Worm (Caenorhabditis elegans) whole organism, young adult: ENCODE data around the gene Y54F10BM.21.

Experiments used
- B0261.1 ChIP-seq: sonication (generic microtip); optimal IDR thresholded peaks from 2 replicates; lab custom pipeline; 2016; ENCODE audit warnings: mild to moderate bottlenecking, missing genetic modification characterization, moderate library complexity, missing compliant biosample characterization
- D2030.7 ChIP-seq: fragments of 200-800 bp; sonication (Bioruptor generic); IDR thresholded peaks from 2 replicates; pipeline ENCODE4 v1.3.6; 2022; ENCODE audit warnings: missing genetic modification reagents, missing genetic modification characterization, missing compliant biosample characterization
- F52B5.7 ChIP-seq: sonication (generic microtip); optimal IDR thresholded peaks from 2 replicates; lab custom pipeline; 2016; ENCODE audit warnings: mild to moderate bottlenecking, missing genetic modification characterization, missing compliant biosample characterization
- F57A8.1 ChIP-seq: fragments of 200-800 bp; sonication (Bioruptor generic); optimal IDR thresholded peaks from 2 replicates; lab custom pipeline; 2018; ENCODE audit warnings: mild to moderate bottlenecking, missing genetic modification characterization, moderate library complexity, missing compliant biosample characterization
- T07F8.4 ChIP-seq: sonication (generic microtip); optimal IDR thresholded peaks from 2 replicates; lab custom pipeline; 2016; ENCODE audit warnings: mild to moderate bottlenecking, missing genetic modification characterization, moderate library complexity, missing compliant biosample characterization
- T26A5.8 ChIP-seq: sonication (generic microtip); optimal IDR thresholded peaks from 2 replicates; lab custom pipeline; 2016; ENCODE audit warnings: missing genetic modification characterization, missing compliant biosample characterization
- Y67H2A.10 ChIP-seq: fragments of 200-800 bp; sonication (Bioruptor generic); conservative IDR thresholded peaks from 2 replicates; pipeline ENCODE4 v1.3.6; 2022; ENCODE audit warnings: missing genetic modification reagents, missing genetic modification characterization, missing compliant biosample characterization
- aptf-2 ChIP-seq: fragments of 200-800 bp; sonication (Bioruptor generic); conservative IDR thresholded peaks from 2 replicates; pipeline ENCODE4 v1.3.6; 2022; ENCODE audit warnings: missing genetic modification reagents, missing genetic modification characterization, missing compliant biosample characterization
- athp-1 ChIP-seq: sonication (generic microtip); optimal IDR thresholded peaks from 2 replicates; lab custom pipeline; 2017; ENCODE audit warnings: mild to moderate bottlenecking, missing genetic modification characterization, missing compliant biosample characterization
- ceh-79 ChIP-seq: sonication (generic microtip); optimal IDR thresholded peaks from 2 replicates; lab custom pipeline; 2017; ENCODE audit warnings: mild to moderate bottlenecking, missing genetic modification characterization, missing compliant biosample characterization
- die-1 ChIP-seq: sonication (generic microtip); optimal IDR thresholded peaks from 2 replicates; lab custom pipeline; 2016; ENCODE audit warnings: missing genotype, mild to moderate bottlenecking, missing genetic modification characterization, missing compliant biosample characterization
- ekl-4 ChIP-seq: fragments of 200-800 bp; sonication (Bioruptor generic); IDR thresholded peaks from 2 replicates; pipeline ENCODE4 v1.3.6; 2022; ENCODE audit warnings: missing genetic modification reagents, missing genetic modification characterization, missing compliant biosample characterization
- hsf-1 ChIP-seq: fragments of 200-800 bp; sonication (Bioruptor generic); IDR thresholded peaks from 2 replicates; pipeline ENCODE4 v1.3.6; 2022; ENCODE audit warnings: missing genetic modification reagents, missing genetic modification characterization, missing compliant biosample characterization
- let-526 ChIP-seq: fragments of 200-800 bp; sonication (Bioruptor generic); IDR thresholded peaks from 2 replicates; pipeline ENCODE4 v1.3.6; 2022; ENCODE audit warnings: missing genetic modification reagents, missing genetic modification characterization, missing compliant biosample characterization
- madf-3 ChIP-seq: fragments of 200-800 bp; sonication (Bioruptor generic); IDR thresholded peaks from 2 replicates; pipeline ENCODE4 v1.3.6; 2022; ENCODE audit warnings: missing genetic modification reagents, missing genetic modification characterization, missing compliant biosample characterization
- madf-6 ChIP-seq: fragments of 200-800 bp; sonication (Bioruptor generic); IDR thresholded peaks from 2 replicates; pipeline ENCODE4 v1.3.6; 2022; ENCODE audit warnings: missing genetic modification reagents, missing genetic modification characterization, missing compliant biosample characterization
- mcd-1 ChIP-seq: fragments of 200-800 bp; sonication (Bioruptor generic); IDR thresholded peaks from 2 replicates; pipeline ENCODE4 v1.3.6; 2022; ENCODE audit warnings: missing genetic modification reagents, missing genetic modification characterization, missing compliant biosample characterization
- mes-4 ChIP-seq: sonication (generic microtip); optimal IDR thresholded peaks from 2 replicates; lab custom pipeline; 2016; ENCODE audit warnings: missing genotype, missing genetic modification characterization, missing compliant biosample characterization
- nfya-1 ChIP-seq: sonication (generic microtip); optimal IDR thresholded peaks from 2 replicates; lab custom pipeline; 2017; ENCODE audit warnings: antibody characterized with exemption, missing compliant biosample characterization, missing genetic modification characterization, borderline replicate concordance; ENCODE audit not compliant: insufficient read depth
- nhr-27 ChIP-seq: fragments of 200-800 bp; sonication (Bioruptor generic); optimal IDR thresholded peaks from 2 replicates; lab custom pipeline; 2018; ENCODE audit warnings: mild to moderate bottlenecking, missing genetic modification characterization, moderate library complexity, missing compliant biosample characterization
- nhr-80 ChIP-seq: sonication (generic microtip); optimal IDR thresholded peaks from 2 replicates; lab custom pipeline; 2016; ENCODE audit warnings: missing genetic modification characterization, missing compliant biosample characterization
- pha-4 ChIP-seq: fragments of 150-350 bp; sonication (generic microtip); optimal IDR thresholded peaks from 2 replicates; lab custom pipeline; 2014; ENCODE audit warnings: missing biosample characterization, missing genetic modification reagents, missing genetic modification characterization
- rcor-1 ChIP-seq: fragments of 200-800 bp; sonication (Bioruptor generic); IDR thresholded peaks from 2 replicates; pipeline ENCODE4 v1.3.6; 2022; ENCODE audit warnings: missing genetic modification reagents, missing genetic modification characterization, missing compliant biosample characterization
- rec-8 ChIP-seq, 2 experiments: sonication (generic microtip); optimal IDR thresholded peaks; 2 replicates each; lab custom pipeline; 2016; ENCODE audit warnings: mild to moderate bottlenecking in 2 of 2, missing genetic modification characterization in 2 of 2, missing genetic modification reagents in 2 of 2, missing genotype in 2 of 2, missing biosample characterization in 1 of 2, missing compliant biosample characterization in 1 of 2, moderate library complexity in 1 of 2
- repo-1 ChIP-seq: sonication (generic microtip); optimal IDR thresholded peaks from 2 replicates; lab custom pipeline; 2017; ENCODE audit warnings: mild to moderate bottlenecking, missing genetic modification characterization, missing compliant biosample characterization
- snpc-1.1 ChIP-seq: sonication (generic microtip); optimal IDR thresholded peaks from 2 replicates; lab custom pipeline; 2017; ENCODE audit warnings: missing genetic modification characterization, mild to moderate bottlenecking, missing compliant biosample characterization, antibody characterized with exemption, moderate library complexity, missing genotype, missing genetic modification reagents; ENCODE audit not compliant: insufficient read depth
- somi-1 ChIP-seq: fragments of 200-800 bp; sonication (Bioruptor generic); optimal IDR thresholded peaks from 2 replicates; lab custom pipeline; 2018; ENCODE audit warnings: mild to moderate bottlenecking, missing genetic modification characterization, missing compliant biosample characterization
- zfh-2 ChIP-seq: fragments of 200-800 bp; sonication (Bioruptor generic); conservative IDR thresholded peaks from 2 replicates; pipeline ENCODE4 v1.3.6; 2022; ENCODE audit warnings: missing genetic modification reagents, missing genetic modification characterization, missing compliant biosample characterization
- ztf-26 ChIP-seq: sonication (generic microtip); optimal IDR thresholded peaks from 2 replicates; lab custom pipeline; 2017; ENCODE audit warnings: missing genetic modification characterization, missing compliant biosample characterization
- ztf-28 ChIP-seq: fragments of 200-800 bp; sonication (Bioruptor generic); IDR thresholded peaks from 2 replicates; pipeline ENCODE4 v1.3.6; 2022; ENCODE audit warnings: missing genetic modification reagents, missing genetic modification characterization, missing compliant biosample characterization

Y54F10BM.21 gene

ce11 chrIII:2245727-2246126, 31.2 kb upstream of the Y54F10BM.21 start, which contains the start of gene srd-67 (continued):
- TF ChIP-seq snpc-1.1 (tag; lab: Kevin White, UChicago) (no peak), F57A8.1 (GFP tag; lab: Kevin White, UChicago) (no peak)

ce11 chrIII:2251348-2251747, 25.6 kb upstream of the Y54F10BM.21 start, which contains the start of gene fbxa-7:
fbxa-7 (minus strand) TSS chrIII:2251448.
- no peak for TF ChIP-seq mes-4 (tag; lab: Kevin White, UChicago)

ce11 chrIII:2253027-2253499, 23.9 kb upstream of the Y54F10BM.21 start, which contains the start of gene fbxa-73:
fbxa-73 (plus strand) TSS chrIII:2253449.
- TF ChIP-seq ztf-26 (tag; lab: Kevin White, UChicago): no peak
- TF ChIP-seq nhr-80 (tag; lab: Kevin White, UChicago): peak; percentile 26

ce11 chrIII:2255522-2255921, 21.4 kb upstream of the Y54F10BM.21 start, which contains the start of gene fbxa-71:
fbxa-71 (plus strand) TSS chrIII:2255822.
- TF ChIP-seq Y67H2A.10 (no peak), rec-8 (tag; optimal IDR thresholded peaks at IDR 0.05; lab: Kevin White, UChicago) (no peak), zfh-2 (GFP tag; lab: Robert Waterston, UW) (no peak), ztf-26 (tag; lab: Kevin White, UChicago) (no peak), madf-6 (no peak), nfya-1 (tag; lab: Kevin White, UChicago) (no peak), D2030.7 (no peak), pha-4 (no peak), T26A5.8 (tag; lab: Kevin White, UChicago) (no peak), rcor-1 (GFP tag; lab: Robert Waterston, UW) (no peak), ekl-4 (GFP tag; lab: Robert Waterston, UW) (no peak), athp-1 (tag; lab: Kevin White, UChicago) (no peak)

- TF ChIP-seq nhr-27 (tag; lab: Kevin White, UChicago) (no peak), mcd-1 (GFP tag; lab: Robert Waterston, UW) (no peak), let-526 (GFP tag; lab: Robert Waterston, UW) (no peak), ztf-28 (no peak), hsf-1 (GFP tag; lab: Robert Waterston, UW) (no peak), aptf-2 (GFP tag; lab: Robert Waterston, UW) (no peak), repo-1 (tag; lab: Kevin White, UChicago) (no peak)
Measured at ce11 chrIII:2258863-2259262, 18.1 kb upstream of the Y54F10BM.21 start, which contains the start of gene fbxa-43. fbxa-43 (minus strand) TSS chrIII:2258963.

- TF ChIP-seq T07F8.4 (tag; lab: Kevin White, UChicago): no peak
- no peak for TF ChIP-seq ceh-79 (tag; lab: Kevin White, UChicago)
- no peak for TF ChIP-seq F57A8.1 (GFP tag; lab: Kevin White, UChicago)
- no peak for TF ChIP-seq rec-8 (tag; optimal IDR thresholded peaks at IDR 0.05; lab: Kevin White, UChicago)
- TF ChIP-seq madf-3 (GFP tag; lab: Robert Waterston, UW): no peak
- TF ChIP-seq die-1 (tag; lab: Kevin White, UChicago): no peak
- TF ChIP-seq F52B5.7 (tag; lab: Kevin White, UChicago): no peak
- TF ChIP-seq somi-1 (GFP tag; lab: Kevin White, UChicago): no peak
- no peak for TF ChIP-seq B0261.1 (tag; lab: Kevin White, UChicago)
- TF ChIP-seq, all 124 proteins: peak for 0
Measured at ce11 chrIII:2259329-2259728, 17.6 kb upstream of the Y54F10BM.21 start.
